Fruit fly (Drosophila melanogaster) whole organism, adult: Measurements from ENCODE around the gene CG3793.
"Not testable (repeated sequence)": the region's sequence is repeated elsewhere in the genome, so short reads cannot be mapped to it uniquely, and the experiment has no call there.

Experiments used
- CG11617 ChIP-seq: fragments of 200-800 bp; sonication (Bioruptor generic); optimal IDR thresholded peaks from 2 replicates; lab custom pipeline; 2017; ENCODE audit warnings: mild to moderate bottlenecking, missing biosample characterization, missing genetic modification reagents, missing genetic modification characterization
- CG12768 ChIP-seq: fragments of 200-800 bp; sonication (Bioruptor generic); optimal IDR thresholded peaks from 2 replicates; lab custom pipeline; 2017; ENCODE audit warnings: missing biosample characterization, missing genetic modification characterization, mild to moderate bottlenecking, moderate library complexity, missing genetic modification reagents
- CG14711 ChIP-seq: fragments of 200-800 bp; sonication (Bioruptor generic); optimal IDR thresholded peaks from 2 replicates; lab custom pipeline; 2018; ENCODE audit warnings: missing biosample characterization, mild to moderate bottlenecking, missing genetic modification characterization, moderate library complexity
- CG1620 ChIP-seq: fragments of 200-800 bp; sonication (Bioruptor generic); optimal IDR thresholded peaks from 2 replicates; lab custom pipeline; 2016; ENCODE audit warnings: missing biosample characterization, missing genetic modification characterization
- CG33017 ChIP-seq: fragments of 200-800 bp; sonication (Bioruptor generic); optimal IDR thresholded peaks from 2 replicates; lab custom pipeline; 2018; ENCODE audit warnings: missing biosample characterization, mild to moderate bottlenecking, missing genetic modification characterization, moderate library complexity
- CG5204 ChIP-seq: fragments of 200-800 bp; sonication (Bioruptor generic); optimal IDR thresholded peaks from 2 replicates; lab custom pipeline; 2016; ENCODE audit warnings: missing biosample characterization, missing genetic modification characterization
- CG7045 ChIP-seq: fragments of 200-800 bp; sonication (Bioruptor generic); optimal IDR thresholded peaks from 2 replicates; lab custom pipeline; 2017; ENCODE audit warnings: missing biosample characterization, mild to moderate bottlenecking, missing genetic modification characterization
- CG7101 ChIP-seq: fragments of 200-800 bp; sonication (Bioruptor generic); optimal IDR thresholded peaks from 2 replicates; lab custom pipeline; 2018; ENCODE audit warnings: missing biosample characterization, mild to moderate bottlenecking, missing genetic modification characterization, moderate library complexity
- Clk ChIP-seq: fragments of 200-800 bp; sonication (Bioruptor generic); optimal IDR thresholded peaks from 2 replicates; lab custom pipeline; 2017; ENCODE audit warnings: missing biosample characterization, missing genetic modification characterization
- Crg-1 ChIP-seq: fragments of 200-800 bp; sonication (Bioruptor generic); optimal IDR thresholded peaks from 2 replicates; lab custom pipeline; 2016; ENCODE audit warnings: missing biosample characterization, missing genetic modification characterization
- Hr96 ChIP-seq: fragments of 200-800 bp; sonication (Bioruptor generic); optimal IDR thresholded peaks from 2 replicates; lab custom pipeline; 2016; ENCODE audit warnings: missing biosample characterization, missing genetic modification characterization
- Mnt ChIP-seq: fragments of 200-800 bp; sonication (Bioruptor generic); optimal IDR thresholded peaks from 2 replicates; lab custom pipeline; 2016; ENCODE audit warnings: missing biosample characterization, mild to moderate bottlenecking, missing genetic modification characterization
- bab1 ChIP-seq: fragments of 200-800 bp; sonication (Bioruptor generic); optimal IDR thresholded peaks from 3 replicates; lab custom pipeline; 2019; ENCODE audit warnings: missing biosample characterization, mild to moderate bottlenecking, missing genetic modification characterization, moderate library complexity
- cic ChIP-seq: fragments of 200-800 bp; sonication (Bioruptor generic); optimal IDR thresholded peaks from 2 replicates; lab custom pipeline; 2017; ENCODE audit warnings: missing biosample characterization, mild to moderate bottlenecking, missing genetic modification characterization, moderate library complexity
- cnc ChIP-seq, 2 experiments: fragments of >200 bp; optimal IDR thresholded peaks; 2 replicates each; lab custom pipeline; 2017
- kay ChIP-seq: fragments of 200-800 bp; sonication (Bioruptor generic); peaks from one replicate; lab custom pipeline; 2016; ENCODE audit warnings: missing biosample characterization, missing genetic modification characterization, borderline replicate concordance
- ovo ChIP-seq: fragments of 200-800 bp; sonication (Bioruptor generic); optimal IDR thresholded peaks from 2 replicates; lab custom pipeline; 2016; ENCODE audit warnings: missing biosample characterization, missing genetic modification characterization
- pad ChIP-seq: fragments of 200-800 bp; sonication (Bioruptor generic); optimal IDR thresholded peaks from 3 replicates; lab custom pipeline; 2017; ENCODE audit warnings: missing biosample characterization, missing genetic modification characterization, mild to moderate bottlenecking, moderate library complexity, missing genetic modification reagents
- tj ChIP-seq: fragments of 200-800 bp; sonication (Bioruptor generic); optimal IDR thresholded peaks from 3 replicates; lab custom pipeline; 2017; ENCODE audit warnings: missing biosample characterization, mild to moderate bottlenecking, missing genetic modification characterization, moderate library complexity
- toe ChIP-seq: fragments of 200-800 bp; sonication (Bioruptor generic); optimal IDR thresholded peaks from 2 replicates; lab custom pipeline; 2016; ENCODE audit warnings: missing biosample characterization, missing genetic modification characterization

CG3793 gene

DNA sequence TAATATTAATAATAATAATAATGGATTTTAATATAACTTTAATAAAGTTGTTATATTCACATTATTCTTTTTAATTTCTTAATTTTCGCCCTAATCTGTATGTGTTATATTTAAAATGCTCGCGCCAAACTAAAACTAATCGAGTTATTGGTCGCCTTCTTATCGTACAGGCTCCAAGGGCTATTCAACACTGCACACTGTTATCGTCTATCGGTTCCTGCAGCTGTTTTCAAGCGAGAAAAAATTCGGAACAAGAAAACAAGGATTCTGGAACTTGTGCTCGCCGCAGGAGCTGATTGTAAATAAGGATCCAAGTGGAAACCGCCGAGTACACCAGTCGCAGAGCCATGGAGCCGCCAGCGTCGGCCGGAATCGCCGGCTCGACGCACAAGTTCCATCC lies at the start of gene CG3793:
TSS of gene CG3793 (plus strand) at position 192 of the 400 bp plus-strand sequence.
- TF ChIP-seq cnc (optimal IDR thresholded peaks at IDR 0.05; lab: Kevin White, UChicago) (no peak), Clk (no peak), toe (GFP tag; lab: Kevin White, UChicago) (no peak), CG11617 (GFP tag; lab: Kevin White, UChicago) (no peak)

- TF ChIP-seq CG12768; Mnt (GFP tag; lab: Kevin White, UChicago); CG11617 (GFP tag; lab: Kevin White, UChicago): not testable (repeated sequence)
Observed at dm6 chr2L:15718172-15718571, 45.8 kb upstream of the CG3793 start, which contains the start of gene stol. Gene stol (minus strand): TSS chr2L:15718272.

DNA sequence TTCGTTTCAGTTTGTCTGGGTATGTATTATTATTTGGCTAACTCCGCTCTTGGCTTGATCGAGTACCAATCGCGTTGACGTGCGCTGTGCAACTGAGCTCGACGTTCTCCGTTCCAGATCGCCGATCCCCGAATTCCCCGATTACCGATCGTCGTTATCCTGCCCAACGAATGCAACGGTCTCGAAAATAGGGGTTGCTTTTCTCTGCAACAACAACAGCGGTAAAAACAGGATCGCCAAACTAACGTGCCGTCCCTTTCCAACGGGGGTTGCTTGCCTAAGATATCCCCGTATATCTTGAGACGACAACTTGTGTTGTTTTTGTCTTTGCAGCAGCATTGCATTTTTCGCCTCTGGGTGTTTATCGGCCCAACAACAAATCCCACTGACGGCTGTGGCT lies 32.3 kb upstream of the CG3793 start:
- no peak for TF ChIP-seq bab1 (GFP tag; lab: Kevin White, UChicago)
- no peak for TF ChIP-seq Crg-1 (GFP tag; lab: Kevin White, UChicago)
- TF ChIP-seq Hr96 (GFP tag; lab: Kevin White, UChicago) = no peak
- no peak for TF ChIP-seq pad (GFP tag; lab: Kevin White, UChicago)
- no peak for TF ChIP-seq tj (GFP tag; lab: Kevin White, UChicago)
- TF ChIP-seq CG12768 = no peak
- TF ChIP-seq CG14711 (tag; lab: Kevin White, UChicago) = no peak
- TF ChIP-seq cic (GFP tag; lab: Kevin White, UChicago) = no peak
- no peak for TF ChIP-seq CG7045 (GFP tag; lab: Kevin White, UChicago)
- no peak for TF ChIP-seq CG33017
- TF ChIP-seq CG1620 (GFP tag; lab: Kevin White, UChicago) = no peak
- no peak for TF ChIP-seq CG11617 (GFP tag; lab: Kevin White, UChicago)
- no peak for TF ChIP-seq toe (GFP tag; lab: Kevin White, UChicago)
- no peak for TF ChIP-seq CG7101 (tag; lab: Kevin White, UChicago)
- TF ChIP-seq cnc (optimal IDR thresholded peaks at IDR 0.05; lab: Kevin White, UChicago) = no peak

DNA sequence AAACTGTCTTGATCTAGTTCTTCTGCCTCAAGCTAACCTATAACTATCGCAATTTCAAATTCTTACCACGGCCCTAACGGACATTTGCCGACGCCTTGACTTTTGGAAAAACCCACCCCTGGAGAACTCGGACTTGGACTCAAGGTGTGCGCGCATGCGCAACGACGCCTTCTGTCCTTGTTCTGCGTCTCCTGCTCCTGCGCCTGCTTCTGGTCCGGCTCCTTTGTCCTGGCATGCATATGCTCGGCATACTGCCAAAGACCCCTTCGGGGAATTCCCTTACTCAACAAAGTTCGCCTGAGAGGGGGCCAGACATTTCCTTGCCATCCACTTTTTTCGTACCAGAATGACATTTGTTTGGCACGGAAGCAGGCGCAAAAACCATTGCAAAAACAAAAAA lies 28.1 kb upstream of the CG3793 start:
- TF ChIP-seq CG1620 (GFP tag; lab: Kevin White, UChicago) = no peak
- no peak for TF ChIP-seq pad (GFP tag; lab: Kevin White, UChicago)
- TF ChIP-seq Hr96 (GFP tag; lab: Kevin White, UChicago) = no peak
- TF ChIP-seq tj (GFP tag; lab: Kevin White, UChicago) = no peak
- no peak for TF ChIP-seq Crg-1 (GFP tag; lab: Kevin White, UChicago)
- TF ChIP-seq CG14711 (tag; lab: Kevin White, UChicago) = no peak
- no peak for TF ChIP-seq toe (GFP tag; lab: Kevin White, UChicago)
- no peak for TF ChIP-seq kay (GFP tag; lab: Kevin White, UChicago)
- TF ChIP-seq Clk = no peak
- no peak for TF ChIP-seq CG7045 (GFP tag; lab: Kevin White, UChicago)
- TF ChIP-seq CG33017 = no peak
- no peak for TF ChIP-seq Mnt (GFP tag; lab: Kevin White, UChicago)

dm6 chr2L:15740918-15741317 lies 23.1 kb upstream of the CG3793 start:
- TF ChIP-seq toe (GFP tag; lab: Kevin White, UChicago) = no peak
- no peak for TF ChIP-seq CG14711 (tag; lab: Kevin White, UChicago)
- no peak for TF ChIP-seq kay (GFP tag; lab: Kevin White, UChicago)
- TF ChIP-seq Mnt (GFP tag; lab: Kevin White, UChicago) = no peak
- TF ChIP-seq CG12768 = no peak
- TF ChIP-seq tj (GFP tag; lab: Kevin White, UChicago) = no peak
- TF ChIP-seq cic (GFP tag; lab: Kevin White, UChicago) = no peak

DNA sequence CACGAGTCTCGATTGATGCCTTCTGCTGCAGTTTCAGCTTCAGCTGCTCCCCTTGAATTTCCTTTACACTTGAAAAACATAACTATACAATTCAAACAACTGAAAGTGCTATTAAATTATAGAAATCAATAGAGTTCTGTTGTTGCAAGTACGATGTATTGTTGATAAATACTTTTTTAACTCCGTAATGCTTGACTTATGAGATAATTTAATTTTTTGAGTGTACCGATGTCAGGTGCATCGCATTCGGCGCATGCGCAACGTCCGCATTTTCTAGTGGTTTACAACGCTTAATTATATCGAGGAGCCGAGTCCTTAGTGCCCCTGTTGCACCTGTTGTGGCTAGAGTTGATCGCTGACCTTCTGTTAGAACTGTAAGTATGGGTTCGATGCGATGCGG lies 22.6 kb upstream of the CG3793 start:
- TF ChIP-seq Mnt (GFP tag; lab: Kevin White, UChicago) = no peak
- no peak for TF ChIP-seq CG11617 (GFP tag; lab: Kevin White, UChicago)
- no peak for TF ChIP-seq Hr96 (GFP tag; lab: Kevin White, UChicago)
- no peak for TF ChIP-seq Crg-1 (GFP tag; lab: Kevin White, UChicago)
- TF ChIP-seq CG33017 = no peak
- no peak for TF ChIP-seq CG14711 (tag; lab: Kevin White, UChicago)
- TF ChIP-seq Clk = no peak

- TF ChIP-seq cic (GFP tag; lab: Kevin White, UChicago) (no peak), ovo (GFP tag; lab: Kevin White, UChicago) (no peak), CG5204 (GFP tag; lab: Kevin White, UChicago) (no peak), Clk (no peak)
Observed at dm6 chr2L:15742976-15743375, 21.0 kb upstream of the CG3793 start.

- no peak for TF ChIP-seq CG1620 (GFP tag; lab: Kevin White, UChicago)
- no peak for TF ChIP-seq toe (GFP tag; lab: Kevin White, UChicago)
- no peak for TF ChIP-seq CG7101 (tag; lab: Kevin White, UChicago)
- TF ChIP-seq Crg-1 (GFP tag; lab: Kevin White, UChicago) = no peak
- TF ChIP-seq kay (GFP tag; lab: Kevin White, UChicago) = no peak
- TF ChIP-seq Hr96 (GFP tag; lab: Kevin White, UChicago) = no peak
- no peak for TF ChIP-seq CG33017
- no peak for TF ChIP-seq cic (GFP tag; lab: Kevin White, UChicago)
- TF ChIP-seq CG14711 (tag; lab: Kevin White, UChicago) = no peak
- no peak for TF ChIP-seq ovo (GFP tag; lab: Kevin White, UChicago)
- TF ChIP-seq tj (GFP tag; lab: Kevin White, UChicago) = no peak
- TF ChIP-seq CG12768 = no peak
- TF ChIP-seq Clk = no peak
- no peak for TF ChIP-seq cnc (optimal IDR thresholded peaks at IDR 0.05; lab: Kevin White, UChicago)
- TF ChIP-seq CG7045 (GFP tag; lab: Kevin White, UChicago) = no peak
Observed at dm6 chr2L:15743578-15743977, 20.4 kb upstream of the CG3793 start.
